Fruit fly (Drosophila melanogaster): ENCODE results near the gene CG13071.

DNA sequence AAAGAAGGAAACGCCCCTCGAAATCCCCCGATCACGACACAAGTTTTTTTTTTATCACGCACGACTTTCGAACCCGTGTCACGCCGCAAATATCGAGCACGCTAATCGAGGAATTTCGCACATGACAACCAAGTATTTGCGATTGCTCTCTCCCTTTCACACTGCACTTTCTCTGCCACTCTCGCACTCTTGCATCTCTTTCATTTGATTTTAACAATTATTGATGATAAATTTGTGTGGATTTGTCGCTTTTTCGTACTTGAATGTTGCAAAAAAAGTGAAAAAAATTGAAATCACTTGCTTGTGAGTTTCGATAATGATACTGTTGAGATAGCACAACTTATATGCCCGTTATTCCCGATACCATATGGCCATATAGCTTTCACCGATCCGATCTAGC, 45.3 kb upstream of the CG13071 start, which contains the start of gene CG13073:
- TF ChIP-seq cnc (optimal IDR thresholded peaks at IDR 0.05) (no peak), Mnt (GFP tag; optimal IDR thresholded peaks at IDR 0.05) (no peak), Hr96 (GFP tag; optimal IDR thresholded peaks at IDR 0.05) (no peak), CG12768 (GFP tag; optimal IDR thresholded peaks at IDR 0.05) (no peak), CG7101 (tag; optimal IDR thresholded peaks at IDR 0.05) (no peak), kay (GFP tag; ENCODE audit: borderline replicate concordance) (no peak), Crg-1 (GFP tag; optimal IDR thresholded peaks at IDR 0.05) (no peak), ovo (GFP tag; optimal IDR thresholded peaks at IDR 0.05) (no peak), CG11617 (GFP tag; optimal IDR thresholded peaks at IDR 0.05) (no peak)
